Fruit fly (Drosophila melanogaster): ENCODE measurements around the gene MAPk-Ak2.

Gene MAPk-Ak2

dm6 chrX:5783260-5784040 lies 19.4 kb upstream of the MAPk-Ak2 start (continued):
- TF ChIP-seq fkh (GFP tag; optimal IDR thresholded peaks at IDR 0.05) (no peak), CG1621 (tag; optimal IDR thresholded peaks at IDR 0.05) (peak; percentile 28), Sox102F (GFP tag; optimal IDR thresholded peaks at IDR 0.05) (peak; percentile 74), Eip75B (GFP tag; optimal IDR thresholded peaks at IDR 0.05) (peak; percentile 58), CG6792 (GFP tag; optimal IDR thresholded peaks at IDR 0.05) (peak; percentile 79), CG6163 (GFP tag; IDR thresholded peaks at IDR 0.05) (peak; percentile 72; the same call in 2 of the 3 replicates), spab (GFP tag; optimal IDR thresholded peaks at IDR 0.05) (peak; percentile 1), Hr38 (GFP tag; optimal IDR thresholded peaks at IDR 0.05) (no peak), CG11902 (GFP tag; optimal IDR thresholded peaks at IDR 0.05) (peak; percentile 11), CG15336 (GFP tag; IDR thresholded peaks at IDR 0.05) (peak; percentile 74), pdm3 (GFP tag; optimal IDR thresholded peaks at IDR 0.05) (peak; percentile 74), vri (GFP tag; optimal IDR thresholded peaks at IDR 0.05) (peak; percentile 80), acj6 (GFP tag; optimal IDR thresholded peaks at IDR 0.05) (peak; percentile 73), dac (GFP tag; optimal IDR thresholded peaks at IDR 0.05) (peak; percentile 64), CG3032 (tag; optimal IDR thresholded peaks at IDR 0.05) (no peak), CG31627 (GFP tag; optimal IDR thresholded peaks at IDR 0.05) (peak; percentile 69), OdsH (GFP tag; optimal IDR thresholded peaks at IDR 0.05) (peak; percentile 70), CG3919 (GFP tag; optimal IDR thresholded peaks at IDR 0.05) (peak; percentile 72)

dm6 chrX:5781520-5781919 lies 17.5 kb upstream of the MAPk-Ak2 start, which contains the start of gene CG3108:
CG3108 (minus strand) TSS chrX:5781620.
- TF ChIP-seq ss (GFP tag; optimal IDR thresholded peaks at IDR 0.05) = no peak
- TF ChIP-seq CG10631 (GFP tag; optimal IDR thresholded peaks at IDR 0.05) = no peak
- TF ChIP-seq Eip93F (GFP tag; optimal IDR thresholded peaks at IDR 0.05) = no peak
- TF ChIP-seq Hr39 (GFP tag; optimal IDR thresholded peaks at IDR 0.05) = no peak
- TF ChIP-seq CG6163 (GFP tag; IDR thresholded peaks at IDR 0.05) = no peak
- no peak for TF ChIP-seq acj6 (GFP tag; optimal IDR thresholded peaks at IDR 0.05)

dm6 chrX:5776547-5776946 lies 12.5 kb upstream of the MAPk-Ak2 start, which contains the start of gene CG42264:
CG42264 (minus strand) TSS chrX:5776647.
- TF ChIP-seq ss (GFP tag; optimal IDR thresholded peaks at IDR 0.05) (no peak), pdm3 (GFP tag; optimal IDR thresholded peaks at IDR 0.05) (no peak), dac (GFP tag; optimal IDR thresholded peaks at IDR 0.05) (no peak), spab (GFP tag; optimal IDR thresholded peaks at IDR 0.05) (no peak), CG3919 (GFP tag; optimal IDR thresholded peaks at IDR 0.05) (no peak), salr (GFP tag; optimal IDR thresholded peaks at IDR 0.05) (no peak), CG3032 (tag; optimal IDR thresholded peaks at IDR 0.05) (no peak), esn (GFP tag; optimal IDR thresholded peaks at IDR 0.05) (no peak), topi (GFP tag; optimal IDR thresholded peaks at IDR 0.05) (no peak), CG31627 (GFP tag; optimal IDR thresholded peaks at IDR 0.05) (no peak), dsx (GFP tag; optimal IDR thresholded peaks at IDR 0.05; ENCODE audit: poor library complexity, severe bottlenecking) (no peak), svp (GFP tag) (no peak)

- TF ChIP-seq CG6854 (GFP tag; optimal IDR thresholded peaks at IDR 0.05) (peak; percentile 48), CG7368 (GFP tag; optimal IDR thresholded peaks at IDR 0.05) (no peak), Lpt (GFP tag; optimal IDR thresholded peaks at IDR 0.05) (no peak), eg (GFP tag; IDR thresholded peaks at IDR 0.05) (no peak), dsx (GFP tag; optimal IDR thresholded peaks at IDR 0.05; ENCODE audit: poor library complexity, severe bottlenecking) (no peak), CG8319 (GFP tag; optimal IDR thresholded peaks at IDR 0.05) (no peak), Blimp-1 (GFP tag; optimal IDR thresholded peaks at IDR 0.05) (peak; percentile 90), CG15336 (GFP tag; IDR thresholded peaks at IDR 0.05) (no peak), CG8119 (GFP tag; IDR thresholded peaks at IDR 0.05) (0 out of 3 replicates have a peak, but pooled peaks have one; percentile 25), esn (GFP tag; optimal IDR thresholded peaks at IDR 0.05) (no peak)
Observed at dm6 chrX:5772409-5772808, 8.4 kb upstream of the MAPk-Ak2 start.

All from whole organism, prepupa.